Fruit fly (Drosophila melanogaster): ENCODE data around the gene CG14562.

dm6 chr3L:21934462-21934861, 7.6 kb upstream of the CG14562 start, which contains the start of gene SLC22A:
- TF ChIP-seq tai (GFP tag; optimal IDR thresholded peaks at IDR 0.05) (no peak), h (GFP tag; optimal IDR thresholded peaks at IDR 0.05) (peak; percentile 59), Vsx2 (GFP tag; optimal IDR thresholded peaks at IDR 0.05; ENCODE audit: partially characterized antibody) (no peak), OdsH (GFP tag; optimal IDR thresholded peaks at IDR 0.05) (no peak), usp (GFP tag; optimal IDR thresholded peaks at IDR 0.05) (no peak), pan (optimal IDR thresholded peaks at IDR 0.05) (no peak)

Measured in whole organism, wandering third instar larva.